Fruit fly (Drosophila melanogaster): ENCODE results near the gene TbCMF46.

Gene TbCMF46

DNA sequence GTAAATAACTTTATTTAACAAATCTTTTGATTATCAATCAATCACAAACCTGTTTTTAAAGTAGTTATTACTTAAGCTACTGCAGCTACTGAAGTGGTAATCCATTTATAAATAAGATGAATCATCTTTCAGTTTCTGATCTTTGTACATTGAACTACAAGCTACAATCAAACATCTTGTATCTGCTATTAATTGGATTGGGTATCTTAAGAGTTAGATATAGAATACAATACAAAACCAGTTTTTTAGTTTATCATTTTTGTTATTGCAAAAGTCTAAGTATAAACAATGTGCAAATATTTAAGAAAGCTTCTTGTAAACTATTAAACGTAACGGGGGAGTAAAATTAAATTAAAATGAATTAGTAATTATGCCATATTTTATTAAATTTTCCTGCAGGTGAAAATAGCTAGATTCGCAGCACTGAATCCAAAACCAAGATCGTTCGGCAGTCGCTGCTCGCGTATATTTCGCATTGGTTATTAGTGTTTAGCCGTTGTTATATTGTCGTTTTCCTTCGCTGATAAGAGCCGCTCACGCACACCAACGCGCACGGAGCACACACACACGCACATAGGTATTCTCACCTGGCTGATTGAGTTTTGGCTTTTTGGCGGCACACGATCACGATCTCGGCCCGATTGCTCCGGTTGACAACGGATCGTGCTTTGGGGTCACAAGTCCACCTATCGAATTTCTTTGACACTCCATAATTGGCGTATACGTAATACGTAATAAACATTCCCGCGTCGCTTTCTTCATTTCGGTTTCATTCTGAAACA is 23.3 kb upstream of the TbCMF46 start:
- no peak for TF ChIP-seq CG8478 (optimal IDR thresholded peaks at IDR 0.05)
- no peak for TF ChIP-seq EcR (GFP tag; optimal IDR thresholded peaks at IDR 0.05)

dm6 chr2L:9947265-9947664 is 22.6 kb upstream of the TbCMF46 start, which contains the start of gene CG5853:
TSS of gene CG5853 (minus strand) at chr2L:9947648.
- TF ChIP-seq psq (optimal IDR thresholded peaks at IDR 0.05) (no peak), CG8478 (optimal IDR thresholded peaks at IDR 0.05) (no peak), usp (GFP tag; optimal IDR thresholded peaks at IDR 0.05) (no peak), pan (optimal IDR thresholded peaks at IDR 0.05) (no peak), EcR (GFP tag; optimal IDR thresholded peaks at IDR 0.05) (no peak), Dll (optimal IDR thresholded peaks at IDR 0.05) (no peak)

- TF ChIP-seq CG8478 (optimal IDR thresholded peaks at IDR 0.05) (no peak), Dll (optimal IDR thresholded peaks at IDR 0.05) (no peak), pan (optimal IDR thresholded peaks at IDR 0.05) (no peak), psq (optimal IDR thresholded peaks at IDR 0.05) (no peak), usp (GFP tag; optimal IDR thresholded peaks at IDR 0.05) (no peak)
Observed at dm6 chr2L:9946051-9946450, 21.4 kb upstream of the TbCMF46 start.

dm6 chr2L:9945086-9945485 is 20.4 kb upstream of the TbCMF46 start:
- no peak for TF ChIP-seq psq (optimal IDR thresholded peaks at IDR 0.05)
- TF ChIP-seq EcR (GFP tag; optimal IDR thresholded peaks at IDR 0.05), result no peak
- TF ChIP-seq Dll (optimal IDR thresholded peaks at IDR 0.05), result no peak
- no peak for TF ChIP-seq pan (optimal IDR thresholded peaks at IDR 0.05)
- TF ChIP-seq CG8478 (optimal IDR thresholded peaks at IDR 0.05), result no peak
- TF ChIP-seq usp (GFP tag; optimal IDR thresholded peaks at IDR 0.05), result no peak

DNA sequence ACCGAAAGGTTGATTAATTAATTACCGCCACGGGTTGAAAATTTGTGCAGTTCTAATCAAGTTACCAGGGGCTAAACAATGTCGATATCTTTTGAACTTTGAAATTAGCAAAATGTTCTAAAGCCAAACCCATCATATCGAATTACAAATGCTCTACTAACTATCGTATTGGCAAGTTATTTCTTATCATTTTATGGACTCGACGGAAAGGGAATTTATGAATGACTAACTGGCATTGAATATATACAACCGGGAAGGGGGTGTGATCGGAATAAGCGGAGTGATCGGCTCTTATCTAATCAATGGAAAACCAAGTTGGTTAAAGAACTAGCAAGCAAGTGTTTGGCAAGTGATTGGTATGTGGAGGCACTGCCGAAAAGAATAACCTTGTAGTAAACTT is 18.9 kb upstream of the TbCMF46 start:
- TF ChIP-seq usp (GFP tag; optimal IDR thresholded peaks at IDR 0.05) (no peak), EcR (GFP tag; optimal IDR thresholded peaks at IDR 0.05) (no peak), pan (optimal IDR thresholded peaks at IDR 0.05) (no peak), psq (optimal IDR thresholded peaks at IDR 0.05) (no peak), Dll (optimal IDR thresholded peaks at IDR 0.05) (no peak), CG8478 (optimal IDR thresholded peaks at IDR 0.05) (no peak)

dm6 chr2L:9938631-9939256 is 14.1 kb upstream of the TbCMF46 start, which contains the start of the genes Datp and CG4619:
TSS of gene Datp (minus strand) at chr2L:9938790.
TSS of gene CG4619 (plus strand) at chr2L:9938863.
- no peak for TF ChIP-seq EcR (GFP tag; optimal IDR thresholded peaks at IDR 0.05)

- no peak for TF ChIP-seq psq (optimal IDR thresholded peaks at IDR 0.05)
- TF ChIP-seq usp (GFP tag; optimal IDR thresholded peaks at IDR 0.05), result no peak
- no peak for TF ChIP-seq CG8478 (optimal IDR thresholded peaks at IDR 0.05)
- no peak for TF ChIP-seq pan (optimal IDR thresholded peaks at IDR 0.05)
- TF ChIP-seq Dll (optimal IDR thresholded peaks at IDR 0.05), result no peak
- TF ChIP-seq EcR (GFP tag; optimal IDR thresholded peaks at IDR 0.05), result no peak
Observed at dm6 chr2L:9937908-9938307, 13.2 kb upstream of the TbCMF46 start, which contains the start of gene Arglu1. TSS of gene Arglu1 (minus strand) at chr2L:9938134.

dm6 chr2L:9933063-9933462 is 8.4 kb upstream of the TbCMF46 start, which contains the start of gene Cpr30F:
TSS of gene Cpr30F (minus strand) at chr2L:9933163.
- TF ChIP-seq Dll (optimal IDR thresholded peaks at IDR 0.05), result no peak
- TF ChIP-seq pan (optimal IDR thresholded peaks at IDR 0.05), result no peak
- TF ChIP-seq EcR (GFP tag; optimal IDR thresholded peaks at IDR 0.05), result no peak
- no peak for TF ChIP-seq psq (optimal IDR thresholded peaks at IDR 0.05)
- TF ChIP-seq usp (GFP tag; optimal IDR thresholded peaks at IDR 0.05), result no peak
- no peak for TF ChIP-seq CG8478 (optimal IDR thresholded peaks at IDR 0.05)

DNA sequence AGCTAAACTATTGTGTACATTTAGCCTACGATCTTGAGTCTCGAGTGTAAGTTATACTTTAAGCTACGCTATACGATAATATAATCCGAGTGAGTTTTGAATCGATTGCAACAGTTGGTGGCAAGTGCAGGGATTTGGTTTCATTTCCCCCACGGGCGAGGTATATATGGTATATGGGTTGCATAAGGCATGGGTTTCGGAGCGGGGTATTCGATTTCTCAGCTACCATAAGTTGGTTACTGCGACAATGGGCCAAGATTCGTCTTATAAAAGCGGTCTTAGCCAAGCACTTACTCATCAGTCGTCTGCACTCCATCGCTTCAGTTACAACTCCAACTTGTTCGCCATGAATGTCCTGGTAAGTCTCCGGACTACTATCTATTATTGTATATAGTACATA is 5.6 kb upstream of the TbCMF46 start, which contains the start of gene CG42367:
Gene CG42367, plus strand, starts transcription at position 301 of the 400 bp plus-strand sequence.
- TF ChIP-seq pan (optimal IDR thresholded peaks at IDR 0.05), result no peak
- no peak for TF ChIP-seq CG8478 (optimal IDR thresholded peaks at IDR 0.05)
- no peak for TF ChIP-seq usp (GFP tag; optimal IDR thresholded peaks at IDR 0.05)
- no peak for TF ChIP-seq EcR (GFP tag; optimal IDR thresholded peaks at IDR 0.05)
- no peak for TF ChIP-seq psq (optimal IDR thresholded peaks at IDR 0.05)
- no peak for TF ChIP-seq Dll (optimal IDR thresholded peaks at IDR 0.05)

dm6 chr2L:9921401-9921800 is 3.3 kb downstream of the TbCMF46 start, which contains the start of gene CG4592:
TSS of gene CG4592 (plus strand) at chr2L:9921633.
- TF ChIP-seq EcR (GFP tag; optimal IDR thresholded peaks at IDR 0.05) (no peak), pan (optimal IDR thresholded peaks at IDR 0.05) (no peak), Dll (optimal IDR thresholded peaks at IDR 0.05) (no peak), psq (optimal IDR thresholded peaks at IDR 0.05) (no peak), usp (GFP tag; optimal IDR thresholded peaks at IDR 0.05) (no peak), CG8478 (optimal IDR thresholded peaks at IDR 0.05) (no peak)

DNA sequence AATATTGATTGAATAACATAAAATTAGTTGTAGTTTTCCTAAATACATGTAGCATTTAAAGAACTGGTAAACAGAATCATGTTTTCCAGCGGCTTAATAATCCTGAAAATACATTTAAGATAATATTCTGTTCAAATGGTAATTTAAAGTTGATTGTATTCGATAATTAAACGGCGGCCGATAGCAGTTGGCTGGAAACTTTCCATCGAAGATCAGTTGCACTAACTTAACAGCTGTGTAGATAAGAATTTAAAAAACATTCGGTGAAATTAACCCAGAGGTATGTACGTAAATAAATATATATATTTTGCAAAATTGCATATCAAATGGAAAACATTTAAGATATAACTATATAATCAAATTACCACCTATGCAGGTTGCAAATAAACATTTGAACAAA is 4.7 kb downstream of the TbCMF46 start, which contains the start of gene CG4594:
Gene CG4594, plus strand, starts transcription at position 212 of the 400 bp plus-strand sequence.
- TF ChIP-seq usp (GFP tag; optimal IDR thresholded peaks at IDR 0.05), result no peak
- no peak for TF ChIP-seq psq (optimal IDR thresholded peaks at IDR 0.05)
- no peak for TF ChIP-seq CG8478 (optimal IDR thresholded peaks at IDR 0.05)
- TF ChIP-seq Dll (optimal IDR thresholded peaks at IDR 0.05), result no peak
- TF ChIP-seq pan (optimal IDR thresholded peaks at IDR 0.05), result no peak

- TF ChIP-seq pan (optimal IDR thresholded peaks at IDR 0.05) (no peak), usp (GFP tag; optimal IDR thresholded peaks at IDR 0.05) (no peak), Dll (optimal IDR thresholded peaks at IDR 0.05) (no peak), EcR (GFP tag; optimal IDR thresholded peaks at IDR 0.05) (no peak), CG8478 (optimal IDR thresholded peaks at IDR 0.05) (no peak), psq (optimal IDR thresholded peaks at IDR 0.05) (no peak)
Observed at dm6 chr2L:9919218-9919617, 5.4 kb downstream of the TbCMF46 start.

Data from whole organism.